Worm (Caenorhabditis elegans): ENCODE measurements around the gene C07B5.2.

DNA sequence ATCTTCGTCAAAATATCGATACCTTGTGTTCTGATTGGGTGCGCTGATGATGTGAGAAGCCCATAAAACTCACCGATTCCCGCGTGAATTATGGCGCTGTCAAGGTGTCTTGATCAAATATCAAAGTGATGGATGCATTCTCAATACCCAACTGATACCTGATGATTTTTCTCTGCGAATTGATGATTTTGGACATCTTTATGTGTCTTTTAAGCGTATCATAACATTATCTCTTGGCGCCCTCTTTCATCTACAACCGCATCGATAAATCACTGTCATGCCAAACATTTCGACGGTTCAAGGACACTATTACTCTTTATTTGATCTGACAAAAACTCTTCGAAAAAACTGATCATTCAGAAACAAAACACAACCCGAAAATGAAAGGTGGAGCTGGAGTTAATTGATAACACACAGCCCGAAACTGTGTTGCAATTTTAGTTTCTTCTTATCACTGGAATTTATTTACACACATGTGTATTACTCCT, 30.3 kb upstream of the C07B5.2 start:
- no peak for TF ChIP-seq W03F9.2 (tag; optimal IDR thresholded peaks at IDR 0.05)
- no peak for TF ChIP-seq him-1 (tag; optimal IDR thresholded peaks at IDR 0.05)
- TF ChIP-seq dao-5 (tag; optimal IDR thresholded peaks at IDR 0.05) = no peak
